Worm (Caenorhabditis elegans): Measurements from ENCODE around the gene hst-1.

DNA sequence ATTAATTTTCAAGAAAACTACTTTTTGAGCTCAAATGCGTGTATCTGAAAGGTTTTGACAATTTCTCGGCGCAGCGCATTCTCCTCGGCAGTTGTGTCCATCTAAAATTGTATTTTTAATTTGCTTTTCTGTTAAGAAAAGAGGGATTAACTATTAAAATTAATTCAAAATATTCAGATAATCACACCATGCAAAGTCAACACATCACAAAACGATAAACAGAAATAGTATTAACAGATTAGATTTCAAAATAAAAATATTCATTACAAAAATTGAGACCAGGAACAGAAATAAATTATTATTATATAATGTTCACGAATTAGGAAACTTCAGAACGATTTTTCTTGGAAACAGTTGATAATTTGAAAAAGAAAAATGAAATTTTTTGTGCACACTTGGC lies 4.8 kb downstream of the hst-1 start, which contains the start of gene pole-2:
- TF ChIP-seq ztf-23 (GFP tag; IDR thresholded peaks at IDR 0.05), result no peak
- TF ChIP-seq ref-1 (GFP tag; conservative IDR thresholded peaks at IDR 0.05), result no peak
- no peak for TF ChIP-seq med-1 (GFP tag; optimal IDR thresholded peaks at IDR 0.05; ENCODE audit: insufficient read depth)
- no peak for TF ChIP-seq T22C8.4 (GFP tag; IDR thresholded peaks at IDR 0.05)
- TF ChIP-seq klf-2 (GFP tag; conservative IDR thresholded peaks at IDR 0.05), result no peak

Measured in whole organism, midembryonic.